Worm (Caenorhabditis elegans) whole organism, L4 larva: ENCODE data around the gene agt-2.

Source experiments
- T20F7.1 ChIP-seq: fragments of 200-800 bp; sonication (Bioruptor generic); optimal IDR thresholded peaks from 2 replicates; lab custom pipeline; 2018; ENCODE audit warnings: mild to moderate bottlenecking, missing genetic modification characterization, missing compliant biosample characterization
- Y48G9A.11 ChIP-seq: fragments of 200-800 bp; sonication (Bioruptor generic); IDR thresholded peaks from 2 replicates; pipeline ENCODE4 v1.3.6; 2022; ENCODE audit warnings: missing genetic modification reagents, missing genetic modification characterization, missing compliant biosample characterization
- Y75B8A.6 ChIP-seq: fragments of 200-800 bp; sonication (Bioruptor generic); IDR thresholded peaks from 2 replicates; pipeline ENCODE4 v1.3.6; 2022; ENCODE audit warnings: missing genetic modification reagents, missing genetic modification characterization, missing compliant biosample characterization
- aha-1 ChIP-seq: fragments of 150-350 bp; peaks from one replicate; lab custom pipeline; 2014; ENCODE audit warnings: missing biosample characterization, missing genetic modification characterization
- aly-2 ChIP-seq: sonication (generic microtip); optimal IDR thresholded peaks from 2 replicates; lab custom pipeline; 2018; ENCODE audit warnings: missing biosample characterization, missing genetic modification characterization
- ceh-28 ChIP-seq: fragments of 150-350 bp; optimal IDR thresholded peaks from 2 replicates; lab custom pipeline; 2014; ENCODE audit warnings: missing biosample characterization, missing genetic modification reagents, missing genetic modification characterization
- ceh-44 ChIP-seq: fragments of 200-800 bp; sonication (Bioruptor generic); IDR thresholded peaks from 2 replicates; pipeline ENCODE4 v1.3.6; 2022; ENCODE audit warnings: missing genetic modification reagents, missing genetic modification characterization, missing compliant biosample characterization
- ces-1 ChIP-seq: fragments of 150-350 bp; sonication (generic microtip); optimal IDR thresholded peaks from 4 replicates; lab custom pipeline; 2014; ENCODE audit warnings: missing biosample characterization, missing genetic modification reagents, missing genetic modification characterization
- daf-16 ChIP-seq, 3 experiments: sonication (generic microtip); optimal IDR thresholded peaks; 2 replicates each; lab custom pipeline; 2016 to 2017; ENCODE audit warnings: missing genetic modification characterization in 3 of 3, missing genetic modification reagents in 3 of 3, mild to moderate bottlenecking in 2 of 3, missing compliant biosample characterization in 2 of 3, missing biosample characterization in 1 of 3, moderate library complexity in 1 of 3
- daf-19 ChIP-seq: fragments of 200-800 bp; sonication (Bioruptor generic); conservative IDR thresholded peaks from 2 replicates; pipeline ENCODE4 v1.3.6; 2022; ENCODE audit warnings: missing genetic modification characterization, missing compliant biosample characterization
- dpl-1 ChIP-seq: fragments of 150-350 bp; optimal IDR thresholded peaks from 2 replicates; lab custom pipeline; 2014; ENCODE audit warnings: missing biosample characterization, missing genetic modification reagents, missing genetic modification characterization
- egl-27 ChIP-seq: sonication (generic microtip); optimal IDR thresholded peaks from 3 replicates; lab custom pipeline; 2017; ENCODE audit warnings: missing biosample characterization, missing genetic modification reagents, missing genetic modification characterization
- hif-1 ChIP-seq, 2 experiments: sonication (generic microtip); optimal IDR thresholded peaks; 2 replicates each; lab custom pipeline; 2016 to 2017; ENCODE audit warnings: missing compliant biosample characterization in 2 of 2, missing genetic modification characterization in 2 of 2, missing genetic modification reagents in 2 of 2, missing genotype in 2 of 2, mild to moderate bottlenecking in 1 of 2
- hlh-11 ChIP-seq: fragments of 200-800 bp; sonication (Bioruptor generic); optimal IDR thresholded peaks from 2 replicates; lab custom pipeline; 2018; ENCODE audit warnings: mild to moderate bottlenecking, missing genetic modification characterization, missing compliant biosample characterization
- hlh-30 ChIP-seq: sonication (generic microtip); optimal IDR thresholded peaks from 2 replicates; lab custom pipeline; 2017; ENCODE audit warnings: antibody characterized with exemption, mild to moderate bottlenecking, missing genetic modification characterization, missing compliant biosample characterization; ENCODE audit not compliant: insufficient read depth
- hmg-1.1 ChIP-seq: fragments of 200-800 bp; sonication (Bioruptor generic); IDR thresholded peaks from 2 replicates; pipeline ENCODE4 v1.3.6; 2022; ENCODE audit warnings: missing genetic modification reagents, missing genetic modification characterization, missing compliant biosample characterization
- lim-7 ChIP-seq: fragments of 200-800 bp; sonication (Bioruptor generic); IDR thresholded peaks from 2 replicates; pipeline ENCODE4 v1.3.6; 2022; ENCODE audit warnings: missing genetic modification characterization, missing compliant biosample characterization
- lin-1 ChIP-seq: fragments of 200-800 bp; sonication (Bioruptor generic); IDR thresholded peaks from 2 replicates; pipeline ENCODE4 v1.3.6; 2022; ENCODE audit warnings: missing genetic modification reagents, missing genetic modification characterization, missing compliant biosample characterization
- lin-38 ChIP-seq: fragments of 200-800 bp; sonication (Bioruptor generic); IDR thresholded peaks from 2 replicates; pipeline ENCODE4 v1.3.6; 2022; ENCODE audit warnings: missing genetic modification reagents, missing genetic modification characterization, missing compliant biosample characterization
- lir-3 ChIP-seq: sonication (generic microtip); optimal IDR thresholded peaks from 2 replicates; lab custom pipeline; 2016; ENCODE audit warnings: mild to moderate bottlenecking, missing genetic modification characterization, missing compliant biosample characterization
- lsy-2 ChIP-seq, 2 experiments: fragments of 150-350 bp in 1 of 2; sonication (generic microtip) in 1 of 2; optimal IDR thresholded peaks; 2 replicates each; lab custom pipeline; 2014 to 2017; ENCODE audit warnings: missing biosample characterization in 2 of 2, missing genetic modification characterization in 2 of 2
- mes-2 ChIP-seq: sonication (generic microtip); optimal IDR thresholded peaks from 2 replicates; lab custom pipeline; 2016; ENCODE audit warnings: missing genotype, mild to moderate bottlenecking, missing genetic modification characterization, missing compliant biosample characterization; ENCODE audit not compliant: poor library complexity, severe bottlenecking
- mxl-3 ChIP-seq: fragments of 200-800 bp; sonication (Bioruptor generic); optimal IDR thresholded peaks from 2 replicates; lab custom pipeline; 2018; ENCODE audit warnings: mild to moderate bottlenecking, missing genetic modification characterization, missing compliant biosample characterization
- nhr-102 ChIP-seq: sonication (generic microtip); optimal IDR thresholded peaks from 2 replicates; lab custom pipeline; 2016; ENCODE audit warnings: mild to moderate bottlenecking, missing genetic modification characterization, moderate library complexity, missing compliant biosample characterization
- nhr-237 ChIP-seq: sonication (generic microtip); optimal IDR thresholded peaks from 2 replicates; lab custom pipeline; 2017; ENCODE audit warnings: missing biosample characterization, missing genetic modification characterization
- nhr-48 ChIP-seq: sonication (generic microtip); optimal IDR thresholded peaks from 2 replicates; lab custom pipeline; 2016; ENCODE audit warnings: mild to moderate bottlenecking, missing genetic modification characterization, missing compliant biosample characterization
- saeg-2 ChIP-seq: fragments of 200-800 bp; sonication (Bioruptor generic); IDR thresholded peaks from 2 replicates; pipeline ENCODE4 v1.3.6; 2022; ENCODE audit warnings: missing genetic modification reagents, missing genetic modification characterization, missing compliant biosample characterization
- set-16 ChIP-seq: fragments of 200-800 bp; sonication (Bioruptor generic); IDR thresholded peaks from 2 replicates; pipeline ENCODE4 v1.3.6; 2022; ENCODE audit warnings: missing genetic modification reagents, missing genetic modification characterization, missing compliant biosample characterization
- skn-1 ChIP-seq: fragments of 150-350 bp; optimal IDR thresholded peaks from 2 replicates; lab custom pipeline; 2014; ENCODE audit warnings: missing biosample characterization, missing genetic modification characterization
- spr-3 ChIP-seq: fragments of 200-800 bp; sonication (Bioruptor generic); optimal IDR thresholded peaks from 2 replicates; lab custom pipeline; 2018; ENCODE audit warnings: mild to moderate bottlenecking, missing genetic modification characterization, missing compliant biosample characterization
- unc-62 ChIP-seq, 3 experiments: fragments of 150-350 bp in 1 of 3; sonication (generic microtip); optimal IDR thresholded peaks in 2 of 3; peaks in 1 of 3; 1 replicate in 1 of 3; 2 replicates in 2 of 3; lab custom pipeline; 2014 to 2017; ENCODE audit warnings: missing biosample characterization in 3 of 3, missing genetic modification characterization in 3 of 3, missing genetic modification reagents in 3 of 3, missing genotype in 1 of 3
- zag-1 ChIP-seq: fragments of 150-350 bp; optimal IDR thresholded peaks from 2 replicates; lab custom pipeline; 2014; ENCODE audit warnings: missing biosample characterization, missing genetic modification characterization
- zfp-3 ChIP-seq: fragments of 200-800 bp; sonication (Bioruptor generic); conservative IDR thresholded peaks from 2 replicates; pipeline ENCODE4 v1.3.6; 2022; ENCODE audit warnings: missing genetic modification reagents, missing genetic modification characterization, missing compliant biosample characterization
- zip-2 ChIP-seq: fragments of 150-350 bp; optimal IDR thresholded peaks from 2 replicates; lab custom pipeline; 2014; ENCODE audit warnings: missing biosample characterization, missing genetic modification characterization

Gene agt-2

DNA sequence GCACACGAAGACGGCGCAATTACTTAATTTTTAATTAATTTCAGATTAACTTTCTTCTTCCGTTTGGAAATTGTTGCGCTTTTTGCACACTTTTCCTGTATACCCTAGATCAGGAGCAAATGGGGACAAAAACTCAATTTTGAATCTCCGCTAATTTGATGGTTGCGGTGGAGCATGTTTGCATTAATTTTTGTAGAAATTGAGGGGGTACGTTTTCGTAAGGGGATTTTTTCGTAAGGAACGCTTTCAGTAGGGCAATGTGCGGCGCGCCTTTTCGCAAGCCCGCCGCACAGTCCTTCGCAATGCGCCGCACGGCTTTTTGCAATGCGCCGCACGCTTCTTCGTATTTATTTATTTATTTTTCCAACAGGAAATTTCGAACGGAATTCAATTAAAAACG, 27.3 kb downstream of the agt-2 start (continued):
- TF ChIP-seq lsy-2 (tag; optimal IDR thresholded peaks at IDR 0.05; lab: Kevin White, UChicago) (peak; percentile 26 to 73), ceh-44 (GFP tag; lab: Robert Waterston, UW) (peak; percentile 84), nhr-102 (tag; lab: Kevin White, UChicago) (peak; percentile 40), T20F7.1 (GFP tag; lab: Kevin White, UChicago) (peak; percentile 25), mes-2 (tag; lab: Kevin White, UChicago) (peak; percentile 85), nhr-48 (tag; lab: Kevin White, UChicago) (peak; percentile 0), hlh-30 (tag; lab: Kevin White, UChicago) (peak; percentile 8), hmg-1.1 (peak; percentile 94), zfp-3 (GFP tag; lab: Robert Waterston, UW) (peak; percentile 89), lin-1 (GFP tag; lab: Robert Waterston, UW) (peak; percentile 88), lim-7 (GFP tag; lab: Robert Waterston, UW) (peak; percentile 59), dpl-1 (GFP tag; lab: Kevin White, UChicago) (peak; percentile 78), lin-38 (GFP tag; lab: Robert Waterston, UW) (peak; percentile 99), saeg-2 (peak; percentile 90), daf-19 (GFP tag; lab: Robert Waterston, UW) (peak; percentile 46; the same call in 1 of the 2 replicates), set-16 (GFP tag; lab: Robert Waterston, UW) (peak; percentile 65; the same call in 1 of the 2 replicates), Y48G9A.11 (GFP tag; lab: Robert Waterston, UW) (peak; percentile 86), hif-1 (tag; optimal IDR thresholded peaks at IDR 0.05; lab: Kevin White, UChicago) (peak in 1 of 2 experiments; percentile 12)

- no peak for TF ChIP-seq skn-1 (tag; lab: Kevin White, UChicago)
- TF ChIP-seq unc-62 (GFP tag; optimal IDR thresholded peaks at IDR 0.05 in 1 of 2; lab: Kevin White, UChicago), result no peak
- TF ChIP-seq unc-62 (tag; optimal IDR thresholded peaks at IDR 0.05; lab: Kevin White, UChicago), result no peak
- TF ChIP-seq hlh-30 (tag; lab: Kevin White, UChicago), result no peak
- TF ChIP-seq Y75B8A.6 (GFP tag; lab: Robert Waterston, UW), result no peak
- no peak for TF ChIP-seq hlh-11 (tag; lab: Kevin White, UChicago)
Measured at ce11 chrII:5344775-5345174, 28.9 kb downstream of the agt-2 start, which contains the start of gene F09E5.14. Gene F09E5.14, minus strand, starts transcription at chrII:5344875.

DNA sequence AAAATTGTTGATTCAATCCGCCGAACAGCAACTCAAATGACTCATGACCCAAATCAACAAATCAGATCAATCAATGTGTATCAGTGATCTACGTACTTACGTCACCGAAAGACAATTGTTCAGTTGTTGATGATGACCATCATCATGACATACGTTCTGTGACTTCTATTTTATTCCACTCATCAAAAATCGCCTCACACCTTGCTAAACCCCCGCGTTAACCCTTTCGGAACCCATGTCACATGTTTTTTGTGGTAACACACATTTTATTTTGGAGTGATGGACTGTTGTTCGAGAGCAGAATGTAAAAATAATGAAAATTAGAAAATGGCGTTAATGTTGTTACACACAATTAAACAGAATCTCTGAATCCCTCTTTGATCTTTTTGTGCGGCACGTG, 31.2 kb downstream of the agt-2 start:
- TF ChIP-seq lir-3 (tag; lab: Kevin White, UChicago), result no peak
- no peak for TF ChIP-seq dpl-1 (GFP tag; lab: Kevin White, UChicago)
- peak; percentile 62 for TF ChIP-seq aha-1 (tag; lab: Kevin White, UChicago)
- TF ChIP-seq mxl-3 (GFP tag; lab: Kevin White, UChicago), result peak; percentile 21
- TF ChIP-seq aly-2 (tag; lab: Kevin White, UChicago), result no peak
- TF ChIP-seq zag-1 (tag; lab: Kevin White, UChicago), result no peak
- no peak for TF ChIP-seq zip-2
- peak; percentile 35 for TF ChIP-seq hlh-11 (tag; lab: Kevin White, UChicago)
- TF ChIP-seq daf-16 (GFP tag; optimal IDR thresholded peaks at IDR 0.05; lab: Kevin White, UChicago), result peak in 1 of 2 experiments; percentile 74
- TF ChIP-seq daf-16 (tag; optimal IDR thresholded peaks at IDR 0.05; lab: Kevin White, UChicago), result no peak
- no peak for TF ChIP-seq ceh-28
- TF ChIP-seq spr-3, result no peak
- no peak for TF ChIP-seq ces-1 (GFP tag; lab: Kevin White, UChicago)
- TF ChIP-seq egl-27, result no peak
- TF ChIP-seq nhr-237 (tag; lab: Kevin White, UChicago), result no peak
- peak; percentile 62 for TF ChIP-seq hlh-30 (tag; lab: Kevin White, UChicago)
- TF ChIP-seq, all 104 proteins: peak for 5
